Worm (Caenorhabditis elegans) whole organism, L2 larva: ENCODE measurements around the gene R03H10.5.

Source experiments
- crh-2 ChIP-seq: sonication (generic microtip); optimal IDR thresholded peaks from 2 replicates; lab custom pipeline; 2017; ENCODE audit warnings: missing biosample characterization, missing genetic modification characterization
- lin-13 ChIP-seq: fragments of 150-350 bp; optimal IDR thresholded peaks from 2 replicates; lab custom pipeline; 2014; ENCODE audit warnings: missing biosample characterization, missing genetic modification reagents, missing genetic modification characterization
- lin-39 ChIP-seq: fragments of 150-350 bp; optimal IDR thresholded peaks from 2 replicates; lab custom pipeline; 2014; ENCODE audit warnings: missing biosample characterization, missing genetic modification reagents, missing genetic modification characterization
- mbf-1 ChIP-seq: sonication (generic microtip); optimal IDR thresholded peaks from 2 replicates; lab custom pipeline; 2017; ENCODE audit warnings: missing biosample characterization, missing genetic modification characterization
- mdl-1 ChIP-seq, 2 experiments: fragments of 150-350 bp in 1 of 2; sonication (generic microtip) in 1 of 2; optimal IDR thresholded peaks; 2 replicates each; lab custom pipeline; 2017; ENCODE audit warnings: missing biosample characterization in 2 of 2, missing genetic modification characterization in 2 of 2
- nhr-10 ChIP-seq: sonication (generic microtip); optimal IDR thresholded peaks from 2 replicates; lab custom pipeline; 2017; ENCODE audit warnings: missing biosample characterization, missing genetic modification characterization
- snpc-4 ChIP-seq: fragments of 150-350 bp; optimal IDR thresholded peaks from 2 replicates; lab custom pipeline; 2014; ENCODE audit warnings: missing biosample characterization, missing genetic modification characterization
- ztf-1 ChIP-seq: fragments of 200-800 bp; sonication (Bioruptor generic); conservative IDR thresholded peaks from 2 replicates; pipeline ENCODE4 v1.3.6; 2022; ENCODE audit warnings: missing genetic modification characterization, missing compliant biosample characterization

ce11 chrII:4178838-4179237 is 8.4 kb upstream of the R03H10.5 start, which contains the start of gene R03H10.7:
- no peak for TF ChIP-seq mdl-1 (tag; optimal IDR thresholded peaks at IDR 0.05; lab: Kevin White, UChicago)
- TF ChIP-seq mbf-1 (tag; lab: Kevin White, UChicago), result no peak
- TF ChIP-seq crh-2 (tag; lab: Kevin White, UChicago), result no peak
- no peak for TF ChIP-seq lin-13 (GFP tag; lab: Kevin White, UChicago)
- no peak for TF ChIP-seq lin-39 (tag; lab: Kevin White, UChicago)
- TF ChIP-seq ztf-1 (GFP tag; lab: Robert Waterston, UW), result no peak
- TF ChIP-seq snpc-4, result no peak
- no peak for TF ChIP-seq nhr-10 (tag; lab: Kevin White, UChicago)
